Worm (Caenorhabditis elegans) whole organism, young adult: Measurements from ENCODE around the gene T19D7.5.

Experiments
- F49E8.2 ChIP-seq: sonication (generic microtip); optimal IDR thresholded peaks from 3 replicates; lab custom pipeline; 2017; ENCODE audit warnings: missing genetic modification characterization, mild to moderate bottlenecking, missing compliant biosample characterization, antibody characterized with exemption, moderate library complexity; ENCODE audit not compliant: insufficient read depth
- ceh-100 ChIP-seq: fragments of 200-800 bp; sonication (Bioruptor generic); IDR thresholded peaks from 2 replicates; pipeline ENCODE4 v1.3.6; 2022; ENCODE audit warnings: missing genetic modification reagents, missing genetic modification characterization, missing compliant biosample characterization
- dpl-1 ChIP-seq: fragments of 150-350 bp; optimal IDR thresholded peaks from 2 replicates; lab custom pipeline; 2014; ENCODE audit warnings: missing biosample characterization, missing genetic modification reagents, missing genetic modification characterization
- snpc-1.1 ChIP-seq: sonication (generic microtip); optimal IDR thresholded peaks from 2 replicates; lab custom pipeline; 2017; ENCODE audit warnings: missing genetic modification characterization, mild to moderate bottlenecking, missing compliant biosample characterization, antibody characterized with exemption, moderate library complexity, missing genotype, missing genetic modification reagents; ENCODE audit not compliant: insufficient read depth

DNA sequence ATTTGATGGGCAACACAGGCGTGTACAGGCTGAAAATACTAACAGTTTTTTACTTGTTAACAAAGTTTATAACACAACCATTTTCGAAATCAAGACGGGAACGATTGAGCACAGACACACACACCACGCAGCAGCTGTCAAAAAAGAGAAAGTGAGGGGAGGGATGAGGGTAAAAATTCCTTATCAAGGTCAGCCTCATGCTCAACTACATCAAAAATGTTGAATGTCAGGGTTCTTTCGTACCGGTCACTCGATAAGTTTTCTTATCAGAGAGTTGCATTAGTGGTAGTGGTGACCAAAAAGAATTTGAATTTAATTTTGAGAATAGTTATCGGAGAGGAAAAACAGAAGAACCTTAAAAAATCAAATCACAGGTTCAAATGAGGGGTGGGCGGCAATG, 4.6 kb upstream of the T19D7.5 start, which contains the start of gene T19D7.6:
- TF ChIP-seq F49E8.2 (tag; lab: Kevin White, UChicago) (no peak), ceh-100 (GFP tag; lab: Robert Waterston, UW) (no peak), snpc-1.1 (tag; lab: Kevin White, UChicago) (no peak), dpl-1 (GFP tag; lab: Kevin White, UChicago) (no peak)
